Worm (Caenorhabditis elegans): ENCODE data around the gene D1044.1.

D1044.1 gene

ce11 chrIII:5588746-5589145, 44.7 kb downstream of the D1044.1 start:
- no peak for TF ChIP-seq flh-1 (GFP tag; optimal IDR thresholded peaks at IDR 0.05)
- TF ChIP-seq unc-39 (tag; optimal IDR thresholded peaks at IDR 0.05) = no peak
- no peak for TF ChIP-seq mab-5 (tag; optimal IDR thresholded peaks at IDR 0.05)
- no peak for TF ChIP-seq ceh-83 (GFP tag; optimal IDR thresholded peaks at IDR 0.05)
- TF ChIP-seq lsy-2 (tag; optimal IDR thresholded peaks at IDR 0.05) = no peak
- TF ChIP-seq lin-32 (GFP tag; optimal IDR thresholded peaks at IDR 0.05) = no peak
- TF ChIP-seq cnd-1 (tag; optimal IDR thresholded peaks at IDR 0.05) = no peak
- no peak for TF ChIP-seq ztf-11 (tag; optimal IDR thresholded peaks at IDR 0.05)

ce11 chrIII:5591668-5592149, 47.6 kb downstream of the D1044.1 start, which contains the start of the genes ddx-15 and ucr-1:
Gene ddx-15 (minus strand): TSS chrIII:5591718.
Gene ucr-1 (plus strand): TSS chrIII:5592135.
- TF ChIP-seq mep-1 (tag; optimal IDR thresholded peaks at IDR 0.05) (peak; percentile 71), lin-32 (GFP tag; optimal IDR thresholded peaks at IDR 0.05) (no peak), sem-2 (GFP tag; optimal IDR thresholded peaks at IDR 0.05) (no peak), pha-4 (tag; optimal IDR thresholded peaks at IDR 0.05) (peak; percentile 41), mab-5 (tag; optimal IDR thresholded peaks at IDR 0.05) (no peak), elt-1 (tag; optimal IDR thresholded peaks at IDR 0.05; ENCODE audit: borderline replicate concordance, insufficient read depth) (no peak), lsy-2 (tag; optimal IDR thresholded peaks at IDR 0.05) (peak; percentile 76), nhr-76 (tag; optimal IDR thresholded peaks at IDR 0.05) (no peak), lin-13 (tag; optimal IDR thresholded peaks at IDR 0.05) (peak; percentile 55), nhr-12 (tag; optimal IDR thresholded peaks at IDR 0.05) (no peak), nhr-2 (tag; optimal IDR thresholded peaks at IDR 0.05) (no peak), unc-120 (tag; optimal IDR thresholded peaks at IDR 0.05; ENCODE audit: poor library complexity, severe bottlenecking) (peak; percentile 20), elt-3 (tag; optimal IDR thresholded peaks at IDR 0.05) (no peak), tbx-8 (GFP tag; optimal IDR thresholded peaks at IDR 0.05) (no peak), ham-2 (GFP tag; optimal IDR thresholded peaks at IDR 0.05) (no peak), ztf-11 (tag; optimal IDR thresholded peaks at IDR 0.05) (no peak), mls-2 (tag; optimal IDR thresholded peaks at IDR 0.05) (no peak), sptf-1 (tag; optimal IDR thresholded peaks at IDR 0.05) (no peak)

ce11 chrIII:5594350-5594749, 50.3 kb downstream of the D1044.1 start:
- TF ChIP-seq ham-2 (GFP tag; optimal IDR thresholded peaks at IDR 0.05) = peak; percentile 48
- no peak for TF ChIP-seq blmp-1 (tag; optimal IDR thresholded peaks at IDR 0.05)
- peak; percentile 38 for TF ChIP-seq nhr-2 (tag; optimal IDR thresholded peaks at IDR 0.05)

ce11 chrIII:5595445-5595844, 51.4 kb downstream of the D1044.1 start, which contains the start of gene ced-6:
Gene ced-6 (plus strand): TSS chrIII:5595771.
- TF ChIP-seq nhr-237 (tag; optimal IDR thresholded peaks at IDR 0.05) = no peak
- no peak for TF ChIP-seq ces-1 (GFP tag; optimal IDR thresholded peaks at IDR 0.05)
- TF ChIP-seq ham-2 (GFP tag; optimal IDR thresholded peaks at IDR 0.05) = no peak
- TF ChIP-seq sptf-1 (tag; optimal IDR thresholded peaks at IDR 0.05) = no peak
- TF ChIP-seq ztf-11 (tag; optimal IDR thresholded peaks at IDR 0.05) = no peak
- no peak for TF ChIP-seq zip-8 (tag; optimal IDR thresholded peaks at IDR 0.05)
- TF ChIP-seq mep-1 (tag; optimal IDR thresholded peaks at IDR 0.05) = no peak
- no peak for TF ChIP-seq lsy-2 (tag; optimal IDR thresholded peaks at IDR 0.05)
- TF ChIP-seq nhr-2 (tag; optimal IDR thresholded peaks at IDR 0.05) = no peak
- TF ChIP-seq drap-1 (GFP tag; optimal IDR thresholded peaks at IDR 0.05) = no peak
